Worm (Caenorhabditis elegans): ENCODE results near the gene glb-17.
"Not testable (repeated sequence)": the region's sequence is repeated elsewhere in the genome, so short reads cannot be mapped to it uniquely, and the experiment has no call there.

glb-17 gene

ce11 chrX:9576928-9577327, at the start of gene glb-17:
Gene glb-17 (minus strand): TSS chrX:9577028.
- TF ChIP-seq tab-1 (GFP tag; IDR thresholded peaks at IDR 0.05) (no peak), klf-2 (GFP tag; conservative IDR thresholded peaks at IDR 0.05) (no peak), flt-1 (GFP tag; IDR thresholded peaks at IDR 0.05) (no peak), T22C8.4 (GFP tag; IDR thresholded peaks at IDR 0.05) (no peak), ref-1 (GFP tag; conservative IDR thresholded peaks at IDR 0.05) (no peak)

ce11 chrX:9625824-9626223, 49.0 kb upstream of the glb-17 start, which contains the start of gene F34H10.1:
Gene F34H10.1 (plus strand): TSS chrX:9626124.
- not testable (repeated sequence) for TF ChIP-seq klf-2 (GFP tag; conservative IDR thresholded peaks at IDR 0.05); ztf-23 (GFP tag; IDR thresholded peaks at IDR 0.05); T22C8.4 (GFP tag; IDR thresholded peaks at IDR 0.05)

ce11 chrX:9622609-9623008, 45.8 kb upstream of the glb-17 start:
- TF ChIP-seq T22C8.4 (GFP tag; IDR thresholded peaks at IDR 0.05) (peak; percentile 32; the same call in 1 of the 2 replicates), flt-1 (GFP tag; IDR thresholded peaks at IDR 0.05) (peak; percentile 83), ztf-23 (GFP tag; IDR thresholded peaks at IDR 0.05) (peak; percentile 75), med-1 (GFP tag; optimal IDR thresholded peaks at IDR 0.05; ENCODE audit: insufficient read depth) (no peak), ref-1 (GFP tag; conservative IDR thresholded peaks at IDR 0.05) (0 out of 2 replicates have a peak, but pooled peaks have one; percentile 37), tab-1 (GFP tag; IDR thresholded peaks at IDR 0.05) (peak; percentile 73), klf-2 (GFP tag; conservative IDR thresholded peaks at IDR 0.05) (no peak)

- no peak for TF ChIP-seq ref-1 (GFP tag; conservative IDR thresholded peaks at IDR 0.05)
- TF ChIP-seq T22C8.4 (GFP tag; IDR thresholded peaks at IDR 0.05), result no peak
- no peak for TF ChIP-seq tab-1 (GFP tag; IDR thresholded peaks at IDR 0.05)
- no peak for TF ChIP-seq cog-1 (tag; optimal IDR thresholded peaks at IDR 0.05)
- TF ChIP-seq klf-2 (GFP tag; conservative IDR thresholded peaks at IDR 0.05), result no peak
- TF ChIP-seq ztf-29 (GFP tag; IDR thresholded peaks at IDR 0.05), result no peak
- TF ChIP-seq flt-1 (GFP tag; IDR thresholded peaks at IDR 0.05), result no peak
- TF ChIP-seq ztf-23 (GFP tag; IDR thresholded peaks at IDR 0.05), result no peak
- no peak for TF ChIP-seq med-1 (GFP tag; optimal IDR thresholded peaks at IDR 0.05; ENCODE audit: insufficient read depth)
These were observed 43.3 kb upstream of the glb-17 start, which contains the start of gene C11E4.8 for ce11 chrX:9620136-9620535. Gene C11E4.8 (plus strand): TSS chrX:9620436.

- TF ChIP-seq T22C8.4 (GFP tag; IDR thresholded peaks at IDR 0.05), result no peak
- TF ChIP-seq tab-1 (GFP tag; IDR thresholded peaks at IDR 0.05), result no peak
- TF ChIP-seq ref-1 (GFP tag; conservative IDR thresholded peaks at IDR 0.05), result no peak
These were observed 40.1 kb upstream of the glb-17 start, which contains the start of gene C11E4.7 for ce11 chrX:9616919-9617318. Gene C11E4.7 (plus strand): TSS chrX:9617219.

- TF ChIP-seq tab-1 (GFP tag; IDR thresholded peaks at IDR 0.05) (no peak), klf-2 (GFP tag; conservative IDR thresholded peaks at IDR 0.05) (no peak), cog-1 (tag; optimal IDR thresholded peaks at IDR 0.05) (no peak), ztf-23 (GFP tag; IDR thresholded peaks at IDR 0.05) (no peak), ztf-29 (GFP tag; IDR thresholded peaks at IDR 0.05) (no peak), ref-1 (GFP tag; conservative IDR thresholded peaks at IDR 0.05) (no peak), T22C8.4 (GFP tag; IDR thresholded peaks at IDR 0.05) (no peak), flt-1 (GFP tag; IDR thresholded peaks at IDR 0.05) (no peak), med-1 (GFP tag; optimal IDR thresholded peaks at IDR 0.05; ENCODE audit: insufficient read depth) (no peak)
These were observed 33.3 kb upstream of the glb-17 start, which contains the start of gene C11E4.6 for ce11 chrX:9610040-9610613. Gene C11E4.6 (plus strand): TSS chrX:9610563.

- TF ChIP-seq ref-1 (GFP tag; conservative IDR thresholded peaks at IDR 0.05), result no peak
- no peak for TF ChIP-seq cog-1 (tag; optimal IDR thresholded peaks at IDR 0.05)
- no peak for TF ChIP-seq klf-2 (GFP tag; conservative IDR thresholded peaks at IDR 0.05)
- no peak for TF ChIP-seq tab-1 (GFP tag; IDR thresholded peaks at IDR 0.05)
- TF ChIP-seq med-1 (GFP tag; optimal IDR thresholded peaks at IDR 0.05; ENCODE audit: insufficient read depth), result no peak
These were observed 31.3 kb upstream of the glb-17 start for ce11 chrX:9608127-9608526.

ce11 chrX:9603180-9603579, 26.4 kb upstream of the glb-17 start:
- TF ChIP-seq ref-1 (GFP tag; conservative IDR thresholded peaks at IDR 0.05) (no peak), T22C8.4 (GFP tag; IDR thresholded peaks at IDR 0.05) (no peak), klf-2 (GFP tag; conservative IDR thresholded peaks at IDR 0.05) (no peak), cog-1 (tag; optimal IDR thresholded peaks at IDR 0.05) (no peak), tab-1 (GFP tag; IDR thresholded peaks at IDR 0.05) (no peak), ztf-23 (GFP tag; IDR thresholded peaks at IDR 0.05) (no peak), flt-1 (GFP tag; IDR thresholded peaks at IDR 0.05) (no peak), med-1 (GFP tag; optimal IDR thresholded peaks at IDR 0.05; ENCODE audit: insufficient read depth) (no peak), ztf-29 (GFP tag; IDR thresholded peaks at IDR 0.05) (no peak)

ce11 chrX:9602625-9603024, 25.8 kb upstream of the glb-17 start:
- TF ChIP-seq tab-1 (GFP tag; IDR thresholded peaks at IDR 0.05), result no peak
- no peak for TF ChIP-seq klf-2 (GFP tag; conservative IDR thresholded peaks at IDR 0.05)
- no peak for TF ChIP-seq med-1 (GFP tag; optimal IDR thresholded peaks at IDR 0.05; ENCODE audit: insufficient read depth)
- TF ChIP-seq T22C8.4 (GFP tag; IDR thresholded peaks at IDR 0.05), result no peak
- TF ChIP-seq cog-1 (tag; optimal IDR thresholded peaks at IDR 0.05), result no peak
- no peak for TF ChIP-seq flt-1 (GFP tag; IDR thresholded peaks at IDR 0.05)
- no peak for TF ChIP-seq ztf-23 (GFP tag; IDR thresholded peaks at IDR 0.05)
- no peak for TF ChIP-seq ref-1 (GFP tag; conservative IDR thresholded peaks at IDR 0.05)
- TF ChIP-seq ztf-29 (GFP tag; IDR thresholded peaks at IDR 0.05), result no peak

ce11 chrX:9597299-9597698, 20.5 kb upstream of the glb-17 start:
- TF ChIP-seq flt-1 (GFP tag; IDR thresholded peaks at IDR 0.05) (no peak), ztf-29 (GFP tag; IDR thresholded peaks at IDR 0.05) (no peak), cog-1 (tag; optimal IDR thresholded peaks at IDR 0.05) (no peak), tab-1 (GFP tag; IDR thresholded peaks at IDR 0.05) (no peak), ref-1 (GFP tag; conservative IDR thresholded peaks at IDR 0.05) (no peak), klf-2 (GFP tag; conservative IDR thresholded peaks at IDR 0.05) (no peak), ztf-23 (GFP tag; IDR thresholded peaks at IDR 0.05) (no peak), T22C8.4 (GFP tag; IDR thresholded peaks at IDR 0.05) (no peak), med-1 (GFP tag; optimal IDR thresholded peaks at IDR 0.05; ENCODE audit: insufficient read depth) (no peak)
